Fruit fly (Drosophila melanogaster) whole organism, embryonic: ENCODE measurements around the gene fz3.

Experiments
- Aef1 ChIP-seq: fragments of 200-800 bp; sonication (Bioruptor generic); IDR thresholded peaks from 3 replicates; pipeline ENCODE4 v1.3.6; 2022; ENCODE audit warnings: missing biosample characterization, missing genetic modification characterization
- B-H2 ChIP-seq: fragments of 200-800 bp; sonication (Bioruptor generic); optimal IDR thresholded peaks from 2 replicates; lab custom pipeline; 2018; ENCODE audit warnings: missing biosample characterization, mild to moderate bottlenecking, missing genetic modification characterization
- Blimp-1 ChIP-seq: fragments of 200-800 bp; sonication (Bioruptor generic); optimal IDR thresholded peaks from 3 replicates; lab custom pipeline; 2018; ENCODE audit warnings: missing biosample characterization, missing genetic modification characterization, mild to moderate bottlenecking, moderate library complexity, missing genetic modification reagents
- CG10543 ChIP-seq: fragments of 200-800 bp; sonication (Bioruptor generic); optimal IDR thresholded peaks from 3 replicates; lab custom pipeline; 2017; ENCODE audit warnings: missing biosample characterization, mild to moderate bottlenecking, missing genetic modification characterization, moderate library complexity
- CG12744 ChIP-seq: fragments of 200-800 bp; sonication (Bioruptor generic); optimal IDR thresholded peaks from 2 replicates; lab custom pipeline; 2016; ENCODE audit warnings: missing biosample characterization, missing genetic modification characterization
- CG14014 ChIP-seq: fragments of 200-800 bp; sonication (Bioruptor generic); IDR thresholded peaks from 2 replicates; pipeline ENCODE4 v1.3.6; 2022; ENCODE audit warnings: missing biosample characterization, missing genetic modification characterization
- CG15269 ChIP-seq: fragments of 200-800 bp; sonication (Bioruptor generic); optimal IDR thresholded peaks from 2 replicates; lab custom pipeline; 2018; ENCODE audit warnings: missing biosample characterization, mild to moderate bottlenecking, missing genetic modification characterization, moderate library complexity
- CG16813 ChIP-seq: fragments of 200-800 bp; sonication (Bioruptor generic); IDR thresholded peaks from 3 replicates; pipeline ENCODE4 v1.3.6; 2022; ENCODE audit warnings: missing biosample characterization, missing genetic modification characterization; ENCODE audit not compliant: partially characterized antibody
- CG17612 ChIP-seq: fragments of 200-800 bp; sonication (Bioruptor generic); IDR thresholded peaks from 2 replicates; pipeline ENCODE4 v1.3.6; 2022; ENCODE audit warnings: missing biosample characterization, missing genetic modification characterization
- CG2678 ChIP-seq: fragments of 200-800 bp; sonication (Bioruptor generic); optimal IDR thresholded peaks from 3 replicates; lab custom pipeline; 2019; ENCODE audit warnings: missing biosample characterization, mild to moderate bottlenecking, missing genetic modification characterization, moderate library complexity
- CG32767 ChIP-seq: fragments of 200-800 bp; sonication (Bioruptor generic); IDR thresholded peaks from 2 replicates; pipeline ENCODE4 v1.3.6; 2022; ENCODE audit warnings: missing biosample characterization, missing genetic modification characterization
- CG32772 ChIP-seq: fragments of 200-800 bp; sonication (Bioruptor generic); IDR thresholded peaks from 2 replicates; pipeline ENCODE4 v1.3.6; 2022; ENCODE audit warnings: missing biosample characterization, missing genetic modification characterization
- CG4617 ChIP-seq: fragments of 200-800 bp; sonication (Bioruptor generic); optimal IDR thresholded peaks from 3 replicates; lab custom pipeline; 2016; ENCODE audit warnings: missing biosample characterization, missing genetic modification characterization, borderline replicate concordance
- CG4707 ChIP-seq: fragments of 200-800 bp; sonication (Bioruptor generic); optimal IDR thresholded peaks from 2 replicates; lab custom pipeline; 2018; ENCODE audit warnings: missing biosample characterization, mild to moderate bottlenecking, missing genetic modification characterization, moderate library complexity
- CG6813 ChIP-seq: fragments of 200-800 bp; sonication (Bioruptor generic); optimal IDR thresholded peaks from 2 replicates; lab custom pipeline; 2017; ENCODE audit warnings: missing biosample characterization, missing genetic modification characterization, mild to moderate bottlenecking, moderate library complexity, missing genetic modification reagents
- CG6854 ChIP-seq: fragments of 200-800 bp; sonication (Bioruptor generic); optimal IDR thresholded peaks from 3 replicates; lab custom pipeline; 2017; ENCODE audit warnings: missing biosample characterization, mild to moderate bottlenecking, missing genetic modification characterization
- CG9797 ChIP-seq: fragments of 200-800 bp; sonication (Bioruptor generic); optimal IDR thresholded peaks from 3 replicates; lab custom pipeline; 2018; ENCODE audit warnings: missing biosample characterization, mild to moderate bottlenecking, missing genetic modification characterization
- CG9876 ChIP-seq: fragments of 200-800 bp; sonication (Bioruptor generic); optimal IDR thresholded peaks from 2 replicates; lab custom pipeline; 2016; ENCODE audit warnings: missing biosample characterization, missing genetic modification characterization
- CHES-1-like ChIP-seq: fragments of 200-800 bp; sonication (Bioruptor generic); optimal IDR thresholded peaks from 2 replicates; lab custom pipeline; 2016; ENCODE audit warnings: missing biosample characterization, missing genetic modification characterization
- D ChIP-seq, 2 experiments: fragments of 200-800 bp in 1 of 2; fragments of >200 bp in 1 of 2; sonication (Bioruptor generic) in 1 of 2; optimal IDR thresholded peaks; 2 replicates in 1 of 2; 3 replicates in 1 of 2; lab custom pipeline; 2017; ENCODE audit warnings: mild to moderate bottlenecking in 1 of 2, missing biosample characterization in 1 of 2, missing genetic modification characterization in 1 of 2, missing genetic modification reagents in 1 of 2
- D19A ChIP-seq: fragments of 200-800 bp; optimal IDR thresholded peaks from 3 replicates; lab custom pipeline; 2019; ENCODE audit warnings: missing biosample characterization, mild to moderate bottlenecking, missing genetic modification characterization, moderate library complexity
- Dip2 ChIP-seq: fragments of 200-800 bp; sonication (Bioruptor generic); IDR thresholded peaks from 2 replicates; pipeline ENCODE4 v1.3.6; 2022; ENCODE audit warnings: missing biosample characterization, missing genetic modification characterization
- Dp ChIP-seq: fragments of 200-800 bp; sonication (Bioruptor generic); optimal IDR thresholded peaks from 2 replicates; lab custom pipeline; 2018; ENCODE audit warnings: missing biosample characterization, mild to moderate bottlenecking, missing genetic modification characterization, moderate library complexity
- Fer1 ChIP-seq: fragments of 200-800 bp; sonication (Bioruptor generic); optimal IDR thresholded peaks from 2 replicates; lab custom pipeline; 2017; ENCODE audit warnings: missing biosample characterization, mild to moderate bottlenecking, missing genetic modification characterization
- H2.0 ChIP-seq: fragments of 200-800 bp; sonication (Bioruptor generic); IDR thresholded peaks from 2 replicates; pipeline ENCODE4 v1.3.6; 2022; ENCODE audit warnings: missing biosample characterization, missing genetic modification characterization
- HLH4C ChIP-seq: fragments of 200-800 bp; sonication (Bioruptor generic); IDR thresholded peaks from 3 replicates; pipeline ENCODE4 v1.3.6; 2022; ENCODE audit warnings: missing biosample characterization, missing genetic modification characterization; ENCODE audit not compliant: partially characterized antibody
- Lhr ChIP-seq: fragments of 200-800 bp; sonication (Bioruptor generic); optimal IDR thresholded peaks from 3 replicates; lab custom pipeline; 2017; ENCODE audit warnings: mild to moderate bottlenecking, missing biosample characterization, missing genetic modification reagents, missing genetic modification characterization
- Nf-YC ChIP-seq: fragments of 200-800 bp; optimal IDR thresholded peaks from 3 replicates; lab custom pipeline; 2019; ENCODE audit warnings: missing biosample characterization, mild to moderate bottlenecking, missing genetic modification characterization, moderate library complexity
- Opbp ChIP-seq: fragments of 200-800 bp; sonication (Bioruptor generic); IDR thresholded peaks from 3 replicates; pipeline ENCODE4 v1.3.6; 2022; ENCODE audit warnings: missing biosample characterization, missing genetic modification characterization; ENCODE audit not compliant: partially characterized antibody
- Scr ChIP-seq: fragments of 200-800 bp; sonication (Bioruptor generic); IDR thresholded peaks from 2 replicates; pipeline ENCODE4 v1.3.6; 2022; ENCODE audit warnings: missing biosample characterization, missing genetic modification characterization; ENCODE audit not compliant: partially characterized antibody
- Ssrp ChIP-seq: fragments of 200-800 bp; sonication (Bioruptor generic); optimal IDR thresholded peaks from 2 replicates; lab custom pipeline; 2018; ENCODE audit warnings: missing biosample characterization, mild to moderate bottlenecking, missing genetic modification characterization, moderate library complexity
- bbx ChIP-seq: fragments of 200-800 bp; sonication (Bioruptor generic); IDR thresholded peaks from 2 replicates; pipeline ENCODE4 v1.3.6; 2022; ENCODE audit warnings: missing biosample characterization, missing genetic modification characterization; ENCODE audit not compliant: partially characterized antibody
- bigmax ChIP-seq: fragments of 200-800 bp; sonication (Bioruptor generic); optimal IDR thresholded peaks from 2 replicates; lab custom pipeline; 2018; ENCODE audit warnings: missing biosample characterization, mild to moderate bottlenecking, missing genetic modification characterization
- emc ChIP-seq: fragments of 200-800 bp; sonication (Bioruptor generic); optimal IDR thresholded peaks from 2 replicates; lab custom pipeline; 2016; ENCODE audit warnings: missing biosample characterization, missing genetic modification characterization
- exex ChIP-seq: fragments of 200-800 bp; sonication (Bioruptor generic); optimal IDR thresholded peaks from 4 replicates; lab custom pipeline; 2018; ENCODE audit warnings: missing biosample characterization, mild to moderate bottlenecking, missing genetic modification characterization, moderate library complexity
- fd102C ChIP-seq: fragments of 200-800 bp; sonication (Bioruptor generic); optimal IDR thresholded peaks from 2 replicates; lab custom pipeline; 2018; ENCODE audit warnings: missing biosample characterization, mild to moderate bottlenecking, missing genetic modification characterization, moderate library complexity
- grau ChIP-seq: fragments of 200-800 bp; optimal IDR thresholded peaks from 3 replicates; lab custom pipeline; 2019; ENCODE audit warnings: missing biosample characterization, mild to moderate bottlenecking, missing genetic modification characterization, moderate library complexity
- hb ChIP-seq: fragments of 200-800 bp; sonication (Bioruptor generic); IDR thresholded peaks from 3 replicates; pipeline ENCODE4 v1.3.6; 2022; ENCODE audit warnings: missing biosample characterization, missing genetic modification characterization; ENCODE audit not compliant: partially characterized antibody
- kah ChIP-seq: fragments of 200-800 bp; sonication (Bioruptor generic); optimal IDR thresholded peaks from 2 replicates; lab custom pipeline; 2018; ENCODE audit warnings: missing biosample characterization, mild to moderate bottlenecking, missing genetic modification characterization
- ken ChIP-seq: fragments of 200-800 bp; sonication (Bioruptor generic); IDR thresholded peaks from 3 replicates; pipeline ENCODE4 v1.3.6; 2022; ENCODE audit warnings: missing biosample characterization, missing genetic modification characterization
- lbe ChIP-seq: fragments of 200-800 bp; sonication (Bioruptor generic); optimal IDR thresholded peaks from 2 replicates; lab custom pipeline; 2016; ENCODE audit warnings: missing biosample characterization, mild to moderate bottlenecking, missing genetic modification characterization
- nerfin-1 ChIP-seq: fragments of 200-800 bp; sonication (Bioruptor generic); optimal IDR thresholded peaks from 3 replicates; lab custom pipeline; 2019; ENCODE audit warnings: missing biosample characterization, mild to moderate bottlenecking, missing genetic modification characterization, moderate library complexity
- sd ChIP-seq: fragments of 200-800 bp; sonication (Bioruptor generic); optimal IDR thresholded peaks from 3 replicates; lab custom pipeline; 2018; ENCODE audit warnings: missing biosample characterization, mild to moderate bottlenecking, missing genetic modification characterization, moderate library complexity
- slbo ChIP-seq: fragments of 200-800 bp; sonication (Bioruptor generic); IDR thresholded peaks from 2 replicates; pipeline ENCODE4 v1.3.6; 2022; ENCODE audit warnings: missing biosample characterization, missing genetic modification characterization
- slp2 ChIP-seq: fragments of 200-800 bp; sonication (Bioruptor generic); optimal IDR thresholded peaks from 2 replicates; lab custom pipeline; 2016; ENCODE audit warnings: missing biosample characterization, missing genetic modification characterization
- tup ChIP-seq: fragments of 200-800 bp; sonication (Bioruptor generic); optimal IDR thresholded peaks from 2 replicates; lab custom pipeline; 2016; ENCODE audit warnings: missing biosample characterization, mild to moderate bottlenecking, missing genetic modification characterization, moderate library complexity
- twi ChIP-seq: fragments of 200-800 bp; optimal IDR thresholded peaks from 2 replicates; lab custom pipeline; 2019; ENCODE audit warnings: missing biosample characterization, mild to moderate bottlenecking, missing genetic modification characterization, moderate library complexity
- unpg ChIP-seq: fragments of 200-800 bp; sonication (Bioruptor generic); optimal IDR thresholded peaks from 3 replicates; lab custom pipeline; 2018; ENCODE audit warnings: missing biosample characterization, mild to moderate bottlenecking, missing genetic modification characterization, moderate library complexity

Gene fz3

DNA sequence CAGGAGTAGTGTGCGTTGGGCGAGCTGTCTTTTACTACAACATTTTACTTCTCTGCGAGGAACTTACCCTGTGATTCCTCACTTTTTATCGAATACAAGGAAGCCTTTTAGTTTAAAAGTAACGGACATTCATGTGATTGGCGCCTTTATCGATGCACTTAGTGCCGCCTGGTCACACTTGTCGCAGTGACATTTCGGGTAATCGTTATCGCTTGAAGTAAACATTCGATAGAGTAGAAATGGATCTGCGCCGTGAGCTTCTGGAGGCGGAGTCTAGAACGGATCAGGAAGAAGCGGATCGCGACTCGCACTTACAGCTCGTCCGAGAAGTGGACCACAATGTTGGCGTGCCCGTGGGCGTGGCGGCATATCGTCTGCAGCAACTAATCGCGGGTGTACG lies 23.2 kb downstream of the fz3 start, which contains the start of gene CG16989 (continued):
- TF ChIP-seq bbx (GFP tag; lab: Robert Waterston, UW) (peak; percentile 59), Opbp (GFP tag; lab: Robert Waterston, UW) (peak; percentile 67; the same call in 2 of the 3 replicates), Dp (GFP tag; lab: Kevin White, UChicago) (peak; percentile 87), HLH4C (GFP tag; lab: Robert Waterston, UW) (peak; percentile 63), hb (GFP tag; lab: Robert Waterston, UW) (peak; percentile 39; the same call in 1 of the 3 replicates), Nf-YC (tag; lab: Kevin White, UChicago) (peak; percentile 23), tup (GFP tag; lab: Kevin White, UChicago) (no peak), CG4707 (GFP tag; lab: Kevin White, UChicago) (no peak), Scr (GFP tag; lab: Robert Waterston, UW) (peak; percentile 55), exex (tag; lab: Kevin White, UChicago) (no peak), Aef1 (GFP tag; lab: Robert Waterston, UW) (no peak), CHES-1-like (GFP tag; lab: Kevin White, UChicago) (no peak), slp2 (no peak), bigmax (no peak), D (optimal IDR thresholded peaks at IDR 0.05; lab: Kevin White, UChicago) (no peak), D (GFP tag; optimal IDR thresholded peaks at IDR 0.05; lab: Kevin White, UChicago) (no peak), lbe (no peak), CG16813 (GFP tag; lab: Robert Waterston, UW) (peak; percentile 58; the same call in 2 of the 3 replicates), Lhr (peak; percentile 15), CG4617 (peak; percentile 7), Fer1 (GFP tag; lab: Kevin White, UChicago) (no peak), fd102C (no peak)

DNA sequence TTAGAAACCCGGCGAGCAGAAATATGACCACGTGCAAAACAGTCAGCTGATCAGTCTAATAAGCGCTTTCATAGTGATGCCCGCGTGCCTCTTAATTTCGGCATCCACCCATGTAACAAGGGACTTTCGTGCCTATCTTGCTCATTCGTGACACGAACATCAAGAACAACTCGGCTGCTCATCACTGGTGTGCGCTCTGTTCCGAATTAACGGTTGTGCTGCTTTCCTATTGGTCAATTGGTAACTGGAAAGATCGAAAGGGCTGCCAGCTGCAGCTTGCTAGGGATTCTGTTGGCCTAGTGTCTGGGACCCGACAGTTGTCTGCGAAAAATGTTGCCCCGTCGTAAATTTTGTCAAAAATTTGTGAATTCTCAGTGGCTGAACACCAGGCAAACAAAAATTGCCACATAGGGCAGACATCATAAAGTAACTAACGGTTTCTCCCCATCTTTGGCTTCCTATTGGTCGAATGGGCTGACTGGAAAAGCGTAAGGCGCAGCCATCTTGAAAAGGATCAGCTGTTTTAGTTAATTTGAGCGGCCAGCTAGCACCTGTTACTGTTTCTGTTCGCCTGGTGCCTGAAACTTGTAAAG lies 26.7 kb downstream of the fz3 start:
- TF ChIP-seq CG15269, result no peak
- TF ChIP-seq CG10543, result peak; percentile 55
- no peak for TF ChIP-seq CG6813 (GFP tag; lab: Kevin White, UChicago)
- no peak for TF ChIP-seq Ssrp
- peak; percentile 75 for TF ChIP-seq sd
- TF ChIP-seq Blimp-1 (GFP tag; lab: Kevin White, UChicago), result no peak
- TF ChIP-seq CG9876 (GFP tag; lab: Kevin White, UChicago), result no peak
- TF ChIP-seq Dip2 (GFP tag; lab: Robert Waterston, UW), result no peak
- no peak for TF ChIP-seq ken (GFP tag; lab: Robert Waterston, UW)
- TF ChIP-seq CG2678 (tag; lab: Kevin White, UChicago), result no peak
- no peak for TF ChIP-seq CG6854 (GFP tag; lab: Kevin White, UChicago)
- TF ChIP-seq grau (tag; lab: Kevin White, UChicago), result peak; percentile 22
- peak; percentile 94 for TF ChIP-seq Opbp (GFP tag; lab: Robert Waterston, UW)
- peak; percentile 33 for TF ChIP-seq kah
- no peak for TF ChIP-seq CG17612 (GFP tag; lab: Robert Waterston, UW)
- no peak for TF ChIP-seq CG12744
- TF ChIP-seq CG32772, result no peak
- no peak for TF ChIP-seq CG32767 (GFP tag; lab: Robert Waterston, UW)
- TF ChIP-seq emc (GFP tag; lab: Kevin White, UChicago), result no peak
- TF ChIP-seq CG9797 (GFP tag; lab: Kevin White, UChicago), result no peak
- no peak for TF ChIP-seq unpg (GFP tag; lab: Kevin White, UChicago)
- peak; percentile 43; the same call in 1 of the 2 replicates for TF ChIP-seq slbo (GFP tag; lab: Robert Waterston, UW)
- peak; percentile 47 for TF ChIP-seq B-H2 (GFP tag; lab: Kevin White, UChicago)
- TF ChIP-seq D19A (tag; lab: Kevin White, UChicago), result no peak
- no peak for TF ChIP-seq twi
- no peak for TF ChIP-seq CG14014 (GFP tag; lab: Robert Waterston, UW)
- TF ChIP-seq nerfin-1 (tag; lab: Kevin White, UChicago), result no peak
- no peak for TF ChIP-seq H2.0
